Worm (Caenorhabditis elegans) whole organism, L1 larva: ENCODE results near the gene frpr-10.

Experiments
- C16A3.4 ChIP-seq: fragments of 150-350 bp; optimal IDR thresholded peaks from 2 replicates; lab custom pipeline; 2014; ENCODE audit warnings: missing biosample characterization, missing genetic modification characterization
- F16B12.6 ChIP-seq: fragments of 150-350 bp; optimal IDR thresholded peaks from 2 replicates; lab custom pipeline; 2014; ENCODE audit warnings: missing biosample characterization, missing genetic modification characterization
- Y116A8C.19 ChIP-seq: sonication (generic microtip); optimal IDR thresholded peaks from 2 replicates; lab custom pipeline; 2016; ENCODE audit warnings: missing compliant biosample characterization, missing genetic modification characterization, borderline replicate concordance
- aha-1 ChIP-seq: fragments of 150-350 bp; optimal IDR thresholded peaks from 2 replicates; lab custom pipeline; 2014; ENCODE audit warnings: missing biosample characterization, missing genetic modification characterization
- ama-1 ChIP-seq: fragments of 150-350 bp; optimal IDR thresholded peaks from 2 replicates; lab custom pipeline; 2014
- blmp-1 ChIP-seq: fragments of 150-350 bp; optimal IDR thresholded peaks from 2 replicates; lab custom pipeline; 2014; ENCODE audit warnings: missing biosample characterization, missing genetic modification characterization
- ceh-63 ChIP-seq: fragments of 200-800 bp; sonication (Bioruptor generic); optimal IDR thresholded peaks from 2 replicates; lab custom pipeline; 2018; ENCODE audit warnings: mild to moderate bottlenecking, missing genetic modification characterization, missing compliant biosample characterization
- ceh-82 ChIP-seq, 3 experiments: fragments of 150-350 bp in 1 of 3; sonication (generic microtip) in 2 of 3; optimal IDR thresholded peaks; 2 replicates each; lab custom pipeline; 2014 to 2017; ENCODE audit warnings: missing biosample characterization in 3 of 3, missing genetic modification characterization in 3 of 3
- ceh-90 ChIP-seq: sonication (generic microtip); optimal IDR thresholded peaks from 2 replicates; lab custom pipeline; 2016; ENCODE audit warnings: missing genetic modification characterization, missing compliant biosample characterization
- ces-1 ChIP-seq: fragments of 150-350 bp; optimal IDR thresholded peaks from 2 replicates; lab custom pipeline; 2014; ENCODE audit warnings: missing biosample characterization, missing genetic modification reagents, missing genetic modification characterization
- dsc-1 ChIP-seq: sonication (generic microtip); optimal IDR thresholded peaks from 2 replicates; lab custom pipeline; 2016; ENCODE audit warnings: mild to moderate bottlenecking, missing genetic modification characterization, missing compliant biosample characterization
- efl-1 ChIP-seq, 4 experiments: fragments of 150-350 bp; optimal IDR thresholded peaks in 3 of 4; peaks in 1 of 4; 1 replicate in 1 of 4; 2 replicates in 3 of 4; lab custom pipeline; 2014; ENCODE audit warnings: missing biosample characterization in 2 of 4, missing genetic modification characterization in 2 of 4, missing genetic modification reagents in 2 of 4
- efl-3 ChIP-seq: fragments of 200-800 bp; sonication (Bioruptor generic); optimal IDR thresholded peaks from 2 replicates; lab custom pipeline; 2018; ENCODE audit warnings: mild to moderate bottlenecking, missing genetic modification characterization, missing compliant biosample characterization
- egl-27 ChIP-seq, 2 experiments: fragments of 150-350 bp in 1 of 2; sonication (generic microtip); optimal IDR thresholded peaks; 3 replicates each; lab custom pipeline; 2017 to 2018; ENCODE audit warnings: missing biosample characterization in 2 of 2, missing genetic modification characterization in 2 of 2, missing genetic modification reagents in 2 of 2
- elt-3 ChIP-seq, 6 experiments: fragments of 150-350 bp in 1 of 6; sonication (generic microtip); optimal IDR thresholded peaks; 2 replicates each; lab custom pipeline; 2017 to 2018; ENCODE audit warnings: missing biosample characterization in 6 of 6, missing genetic modification characterization in 6 of 6, inconsistent platforms in 1 of 6
- ets-5 ChIP-seq: fragments of 200-800 bp; sonication (Bioruptor generic); IDR thresholded peaks from 2 replicates; pipeline ENCODE4 v1.3.6; 2022; ENCODE audit warnings: missing genetic modification characterization, missing compliant biosample characterization
- fkh-4 ChIP-seq: sonication (generic microtip); optimal IDR thresholded peaks from 2 replicates; lab custom pipeline; 2016; ENCODE audit warnings: missing compliant biosample characterization, missing genetic modification characterization, borderline replicate concordance
- fkh-8 ChIP-seq: sonication (generic microtip); optimal IDR thresholded peaks from 2 replicates; lab custom pipeline; 2016; ENCODE audit warnings: mild to moderate bottlenecking, missing genetic modification characterization, missing compliant biosample characterization
- grh-1 ChIP-seq: fragments of 200-800 bp; sonication (Bioruptor generic); IDR thresholded peaks from 2 replicates; pipeline ENCODE4 v1.3.6; 2022; ENCODE audit warnings: missing genetic modification reagents, missing genetic modification characterization, missing compliant biosample characterization
- hlh-17 ChIP-seq: fragments of 200-800 bp; sonication (Bioruptor generic); optimal IDR thresholded peaks from 2 replicates; lab custom pipeline; 2018; ENCODE audit warnings: missing genetic modification characterization, mild to moderate bottlenecking, missing compliant biosample characterization, moderate library complexity, borderline replicate concordance
- hpl-2 ChIP-seq: fragments of 150-350 bp; optimal IDR thresholded peaks from 2 replicates; lab custom pipeline; 2014; ENCODE audit warnings: missing biosample characterization, missing genetic modification reagents, missing genetic modification characterization
- irx-1 ChIP-seq: sonication (generic microtip); optimal IDR thresholded peaks from 2 replicates; lab custom pipeline; 2016; ENCODE audit warnings: missing genetic modification characterization, missing compliant biosample characterization
- isw-1 ChIP-seq: fragments of 200-800 bp; sonication (Bioruptor generic); IDR thresholded peaks from 2 replicates; pipeline ENCODE4 v1.3.6; 2022; ENCODE audit warnings: missing genetic modification characterization, missing compliant biosample characterization
- lin-14 ChIP-seq: fragments of 200-800 bp; sonication (Bioruptor generic); optimal IDR thresholded peaks from 2 replicates; lab custom pipeline; 2018; ENCODE audit warnings: mild to moderate bottlenecking, missing genetic modification characterization, moderate library complexity, missing compliant biosample characterization
- lir-3 ChIP-seq: sonication (generic microtip); optimal IDR thresholded peaks from 2 replicates; lab custom pipeline; 2016; ENCODE audit warnings: mild to moderate bottlenecking, missing genetic modification characterization, moderate library complexity, missing compliant biosample characterization; ENCODE audit not compliant: poor library complexity
- lsy-2 ChIP-seq, 2 experiments: fragments of 150-350 bp; optimal IDR thresholded peaks; 2 replicates each; lab custom pipeline; 2014; ENCODE audit warnings: missing biosample characterization in 2 of 2, missing genetic modification characterization in 2 of 2
- mab-9 ChIP-seq: fragments of 200-800 bp; sonication (Bioruptor generic); IDR thresholded peaks from 2 replicates; pipeline ENCODE4 v1.3.6; 2022; ENCODE audit warnings: missing genetic modification reagents, missing genetic modification characterization, missing compliant biosample characterization
- mdl-1 ChIP-seq, 2 experiments: fragments of 150-350 bp; optimal IDR thresholded peaks; 2 replicates each; lab custom pipeline; 2014 to 2017; ENCODE audit warnings: missing biosample characterization in 2 of 2, missing genetic modification characterization in 2 of 2, inconsistent platforms in 1 of 2
- mef-2 ChIP-seq: fragments of 150-350 bp; optimal IDR thresholded peaks from 2 replicates; lab custom pipeline; 2014; ENCODE audit warnings: missing biosample characterization, missing genetic modification characterization
- mep-1 ChIP-seq: fragments of 150-350 bp; optimal IDR thresholded peaks from 2 replicates; lab custom pipeline; 2014; ENCODE audit warnings: missing biosample characterization, missing genetic modification characterization
- nhr-11 ChIP-seq: fragments of 150-350 bp; optimal IDR thresholded peaks from 2 replicates; lab custom pipeline; 2014; ENCODE audit warnings: missing biosample characterization, missing genetic modification characterization
- nhr-12 ChIP-seq: sonication (generic microtip); optimal IDR thresholded peaks from 2 replicates; lab custom pipeline; 2017; ENCODE audit warnings: missing biosample characterization, missing genetic modification characterization
- nhr-19 ChIP-seq: fragments of 200-800 bp; sonication (Bioruptor generic); conservative IDR thresholded peaks from 2 replicates; pipeline ENCODE4 v1.3.6; 2022; ENCODE audit warnings: missing genetic modification characterization, missing compliant biosample characterization
- nhr-20 ChIP-seq: sonication (generic microtip); optimal IDR thresholded peaks from 2 replicates; lab custom pipeline; 2016; ENCODE audit warnings: mild to moderate bottlenecking, missing genetic modification characterization, missing compliant biosample characterization
- nhr-77 ChIP-seq: fragments of 150-350 bp; optimal IDR thresholded peaks from 2 replicates; lab custom pipeline; 2014; ENCODE audit warnings: missing biosample characterization, missing genetic modification characterization
- nhr-85 ChIP-seq: sonication (generic microtip); peaks from one replicate; lab custom pipeline; 2016; ENCODE audit warnings: missing genetic modification characterization, inconsistent platforms, missing compliant biosample characterization
- pag-3 ChIP-seq: sonication (generic microtip); optimal IDR thresholded peaks from 2 replicates; lab custom pipeline; 2017; ENCODE audit warnings: missing genetic modification characterization, mild to moderate bottlenecking, missing compliant biosample characterization, antibody characterized with exemption, borderline replicate concordance; ENCODE audit not compliant: insufficient read depth
- skn-1 ChIP-seq: fragments of 150-350 bp; optimal IDR thresholded peaks from 2 replicates; lab custom pipeline; 2014; ENCODE audit warnings: missing biosample characterization, missing genetic modification characterization
- snpc-4 ChIP-seq: fragments of 150-350 bp; optimal IDR thresholded peaks from 2 replicates; lab custom pipeline; 2014; ENCODE audit warnings: missing biosample characterization, missing genetic modification characterization
- sptf-1 ChIP-seq: fragments of 150-350 bp; optimal IDR thresholded peaks from 2 replicates; lab custom pipeline; 2014; ENCODE audit warnings: missing biosample characterization, missing genetic modification characterization
- sup-37 ChIP-seq: fragments of 200-800 bp; sonication (Bioruptor generic); optimal IDR thresholded peaks from 2 replicates; lab custom pipeline; 2018; ENCODE audit warnings: mild to moderate bottlenecking, missing genetic modification characterization, missing compliant biosample characterization
- tbx-2 ChIP-seq: sonication (generic microtip); optimal IDR thresholded peaks from 2 replicates; lab custom pipeline; 2016; ENCODE audit warnings: missing genetic modification characterization, missing compliant biosample characterization
- tlp-1 ChIP-seq: fragments of 150-350 bp; optimal IDR thresholded peaks from 2 replicates; lab custom pipeline; 2014; ENCODE audit warnings: missing biosample characterization, missing genetic modification characterization
- unc-86 ChIP-seq: sonication (generic microtip); optimal IDR thresholded peaks from 2 replicates; lab custom pipeline; 2016; ENCODE audit warnings: missing genetic modification characterization, missing compliant biosample characterization
- unc-98 ChIP-seq: fragments of 200-800 bp; sonication (Bioruptor generic); IDR thresholded peaks from 2 replicates; pipeline ENCODE4 v1.3.6; 2022; ENCODE audit warnings: missing genetic modification characterization, missing compliant biosample characterization
- vab-15 ChIP-seq: sonication (generic microtip); optimal IDR thresholded peaks from 2 replicates; lab custom pipeline; 2017; ENCODE audit warnings: missing genotype, mild to moderate bottlenecking, missing genetic modification characterization, missing compliant biosample characterization
- xbp-1 ChIP-seq: sonication (generic microtip); optimal IDR thresholded peaks from 2 replicates; lab custom pipeline; 2016; ENCODE audit warnings: missing genetic modification characterization, missing compliant biosample characterization
- ztf-11 ChIP-seq, 2 experiments: sonication (generic microtip); optimal IDR thresholded peaks; 2 replicates each; lab custom pipeline; 2016 to 2017; ENCODE audit warnings: missing genetic modification characterization in 2 of 2, missing biosample characterization in 1 of 2, missing compliant biosample characterization in 1 of 2
- ztf-4 ChIP-seq: fragments of 150-350 bp; optimal IDR thresholded peaks from 2 replicates; lab custom pipeline; 2014; ENCODE audit warnings: missing biosample characterization, missing genetic modification characterization

The frpr-10 gene

ce11 chrIV:7909455-7910141, 48.0 kb upstream of the frpr-10 start (continued):
- TF ChIP-seq sptf-1 (tag; lab: Kevin White, UChicago) (no peak), nhr-20 (tag; lab: Kevin White, UChicago) (no peak), xbp-1 (tag; lab: Kevin White, UChicago) (no peak), fkh-8 (tag; lab: Kevin White, UChicago) (no peak), hlh-17 (GFP tag; lab: Kevin White, UChicago) (no peak), unc-98 (GFP tag; lab: Robert Waterston, UW) (no peak), sup-37 (GFP tag; lab: Kevin White, UChicago) (no peak), aha-1 (tag; lab: Kevin White, UChicago) (no peak), lir-3 (tag; lab: Kevin White, UChicago) (no peak), ztf-11 (tag; optimal IDR thresholded peaks at IDR 0.05; lab: Kevin White, UChicago) (no peak), hpl-2 (GFP tag; lab: Kevin White, UChicago) (no peak), ceh-82 (tag; optimal IDR thresholded peaks at IDR 0.05; lab: Kevin White, UChicago) (no peak), ets-5 (GFP tag; lab: Robert Waterston, UW) (no peak), ces-1 (GFP tag; lab: Kevin White, UChicago) (no peak), Y116A8C.19 (no peak), efl-1 (optimal IDR thresholded peaks at IDR 0.05; lab: Kevin White, UChicago) (peak in 1 of 2 experiments; percentile 32), efl-1 (GFP tag; optimal IDR thresholded peaks at IDR 0.05 in 1 of 2; lab: Kevin White, UChicago) (peak; percentile 9 to 92), nhr-85 (no peak), skn-1 (tag; lab: Kevin White, UChicago) (no peak), tlp-1 (no peak), C16A3.4 (tag; lab: Kevin White, UChicago) (no peak), ama-1 (lab: Kevin White, UChicago) (no peak), dsc-1 (tag; lab: Kevin White, UChicago) (no peak), fkh-4 (tag; lab: Kevin White, UChicago) (no peak), blmp-1 (no peak), efl-3 (no peak), pag-3 (tag; lab: Kevin White, UChicago) (no peak), nhr-11 (no peak), vab-15 (tag; lab: Kevin White, UChicago) (no peak), irx-1 (tag; lab: Kevin White, UChicago) (no peak), nhr-19 (GFP tag; lab: Robert Waterston, UW) (no peak), unc-86 (tag; lab: Kevin White, UChicago) (no peak), snpc-4 (tag; lab: Kevin White, UChicago) (no peak), ceh-63 (GFP tag; lab: Kevin White, UChicago) (no peak), mep-1 (tag; lab: Kevin White, UChicago) (peak; percentile 53), mab-9 (GFP tag; lab: Robert Waterston, UW) (no peak), lin-14 (GFP tag; lab: Kevin White, UChicago) (peak; percentile 49), nhr-77 (tag; lab: Kevin White, UChicago) (no peak)

- TF ChIP-seq tlp-1 (no peak), F16B12.6 (tag; lab: Kevin White, UChicago) (peak; percentile 13), lin-14 (GFP tag; lab: Kevin White, UChicago) (peak; percentile 24), isw-1 (GFP tag; lab: Robert Waterston, UW) (no peak), nhr-19 (GFP tag; lab: Robert Waterston, UW) (peak; percentile 28; the same call in 1 of the 2 replicates), tbx-2 (tag; lab: Kevin White, UChicago) (no peak), C16A3.4 (tag; lab: Kevin White, UChicago) (no peak), snpc-4 (tag; lab: Kevin White, UChicago) (no peak), grh-1 (GFP tag; lab: Robert Waterston, UW) (no peak), ceh-63 (GFP tag; lab: Kevin White, UChicago) (no peak), sup-37 (GFP tag; lab: Kevin White, UChicago) (no peak), vab-15 (tag; lab: Kevin White, UChicago) (no peak), pag-3 (tag; lab: Kevin White, UChicago) (no peak), elt-3 (tag; optimal IDR thresholded peaks at IDR 0.05; lab: Kevin White, UChicago) (no peak), ceh-90 (tag; lab: Kevin White, UChicago) (no peak), mdl-1 (tag; optimal IDR thresholded peaks at IDR 0.05; lab: Kevin White, UChicago) (no peak), mef-2 (tag; lab: Kevin White, UChicago) (no peak), nhr-12 (tag; lab: Kevin White, UChicago) (no peak), ztf-4 (tag; lab: Kevin White, UChicago) (no peak), egl-27 (tag; optimal IDR thresholded peaks at IDR 0.05; lab: Kevin White, UChicago) (no peak), Y116A8C.19 (no peak), lsy-2 (tag; optimal IDR thresholded peaks at IDR 0.05; lab: Kevin White, UChicago) (peak; percentile 10 to 66)
Measured at ce11 chrIV:7910197-7910735, 47.3 kb upstream of the frpr-10 start, which contains the start of the genes npp-27 and ntl-4. Gene npp-27 (minus strand): TSS chrIV:7910247. Gene ntl-4 (plus strand): TSS chrIV:7910575.
